Fruit fly (Drosophila melanogaster): ENCODE measurements around the gene La.
A peak's percentile ranks its signal among the peaks of the same experiment; 100 is the strongest.

The La gene

dm6 chr2L:20349671-20350539, at the start of gene La, which contains the start of gene RtGEF:
Gene La, minus strand, starts transcription at chr2L:20350012.
Gene RtGEF, plus strand, starts transcription at chr2L:20350434.
- peak; percentile 15 for TF ChIP-seq CG17801 (GFP tag; optimal IDR thresholded peaks at IDR 0.05; ENCODE audit: partially characterized antibody)

DNA sequence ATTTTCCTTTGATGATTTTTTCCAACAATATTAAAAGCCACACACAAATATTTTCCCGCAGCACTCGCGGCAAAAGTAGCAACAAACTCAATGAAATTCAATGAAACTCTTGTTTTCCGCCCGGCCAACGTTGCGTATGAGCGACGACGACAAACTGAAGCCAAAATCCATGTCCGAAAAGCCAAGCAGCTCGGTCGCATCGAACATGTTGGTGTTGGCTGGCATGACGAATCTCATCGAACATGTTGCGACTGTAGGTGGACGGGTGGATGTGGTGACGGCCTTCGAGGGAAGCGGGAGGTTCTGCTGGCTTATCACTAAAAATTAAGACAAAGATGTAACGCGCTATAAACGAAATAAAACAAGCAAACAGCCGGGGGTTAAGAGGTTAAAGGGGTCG, 49.4 kb upstream of the La start:
- no peak for TF ChIP-seq CG17801 (GFP tag; optimal IDR thresholded peaks at IDR 0.05; ENCODE audit: partially characterized antibody)

dm6 chr2L:20397032-20397431, 47.2 kb upstream of the La start:
- TF ChIP-seq CG17801 (GFP tag; optimal IDR thresholded peaks at IDR 0.05; ENCODE audit: partially characterized antibody), result no peak

DNA sequence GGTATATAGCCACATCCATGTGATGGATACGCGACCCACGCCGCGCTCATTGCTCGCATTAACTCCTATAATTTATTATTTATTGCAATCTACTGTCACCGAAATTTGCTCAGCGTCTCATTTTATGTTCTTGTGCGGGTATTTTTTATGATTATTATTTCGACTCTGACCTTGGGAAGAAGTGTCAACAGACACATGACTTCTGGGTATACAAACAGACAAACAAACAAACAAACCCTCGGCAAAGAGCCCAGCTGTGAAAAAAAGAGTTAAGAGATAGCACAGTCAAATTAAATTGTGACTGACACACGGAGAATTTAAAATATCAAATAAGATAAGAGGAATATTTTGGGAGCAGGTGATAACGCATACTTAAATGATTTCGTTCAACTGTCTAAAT, 40.2 kb upstream of the La start:
- TF ChIP-seq CG17801 (GFP tag; optimal IDR thresholded peaks at IDR 0.05; ENCODE audit: partially characterized antibody), result no peak

- no peak for TF ChIP-seq CG17801 (GFP tag; optimal IDR thresholded peaks at IDR 0.05; ENCODE audit: partially characterized antibody)
Measured at dm6 chr2L:20382141-20382815, 32.5 kb upstream of the La start, which contains the start of gene CG16798. Gene CG16798, minus strand, starts transcription at chr2L:20382356.

- no peak for TF ChIP-seq CG17801 (GFP tag; optimal IDR thresholded peaks at IDR 0.05; ENCODE audit: partially characterized antibody)
Measured at dm6 chr2L:20381329-20381728, 31.5 kb upstream of the La start.

dm6 chr2L:20374054-20374507, 24.3 kb upstream of the La start, which contains the start of gene Ugt37A1:
Gene Ugt37A1, minus strand, starts transcription at chr2L:20374104.
- no peak for TF ChIP-seq CG17801 (GFP tag; optimal IDR thresholded peaks at IDR 0.05; ENCODE audit: partially characterized antibody)

- TF ChIP-seq CG17801 (GFP tag; optimal IDR thresholded peaks at IDR 0.05; ENCODE audit: partially characterized antibody), result no peak
Measured at dm6 chr2L:20371451-20371850, 21.6 kb upstream of the La start.

- no peak for TF ChIP-seq CG17801 (GFP tag; optimal IDR thresholded peaks at IDR 0.05; ENCODE audit: partially characterized antibody)
Measured at dm6 chr2L:20370151-20370550, 20.3 kb upstream of the La start.

- TF ChIP-seq CG17801 (GFP tag; optimal IDR thresholded peaks at IDR 0.05; ENCODE audit: partially characterized antibody), result no peak
Measured at dm6 chr2L:20352727-20353126, 2.9 kb upstream of the La start.

dm6 chr2L:20352200-20352599, 2.4 kb upstream of the La start:
- TF ChIP-seq CG17801 (GFP tag; optimal IDR thresholded peaks at IDR 0.05; ENCODE audit: partially characterized antibody), result no peak

- TF ChIP-seq CG17801 (GFP tag; optimal IDR thresholded peaks at IDR 0.05; ENCODE audit: partially characterized antibody), result no peak
Measured at dm6 chr2L:20351723-20352122, 1.9 kb upstream of the La start.

DNA sequence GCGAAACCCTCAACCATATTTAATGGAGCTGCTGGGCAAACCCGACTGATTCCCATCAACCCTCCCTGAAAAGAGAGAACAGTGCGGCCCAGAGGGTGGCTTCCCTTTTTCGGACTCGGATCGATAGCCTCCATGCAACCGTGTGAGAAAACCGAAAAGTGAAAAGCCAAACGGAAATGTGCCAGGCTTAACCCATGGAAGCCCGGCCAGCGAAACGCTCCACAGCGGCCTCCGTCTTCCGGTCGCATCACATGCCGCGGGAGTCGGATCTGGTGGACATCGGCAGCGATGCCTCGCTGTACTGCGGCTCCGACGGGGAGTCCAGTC, 7.8 kb downstream of the La start:
- TF ChIP-seq CG17801 (GFP tag; optimal IDR thresholded peaks at IDR 0.05; ENCODE audit: partially characterized antibody), result no peak

DNA sequence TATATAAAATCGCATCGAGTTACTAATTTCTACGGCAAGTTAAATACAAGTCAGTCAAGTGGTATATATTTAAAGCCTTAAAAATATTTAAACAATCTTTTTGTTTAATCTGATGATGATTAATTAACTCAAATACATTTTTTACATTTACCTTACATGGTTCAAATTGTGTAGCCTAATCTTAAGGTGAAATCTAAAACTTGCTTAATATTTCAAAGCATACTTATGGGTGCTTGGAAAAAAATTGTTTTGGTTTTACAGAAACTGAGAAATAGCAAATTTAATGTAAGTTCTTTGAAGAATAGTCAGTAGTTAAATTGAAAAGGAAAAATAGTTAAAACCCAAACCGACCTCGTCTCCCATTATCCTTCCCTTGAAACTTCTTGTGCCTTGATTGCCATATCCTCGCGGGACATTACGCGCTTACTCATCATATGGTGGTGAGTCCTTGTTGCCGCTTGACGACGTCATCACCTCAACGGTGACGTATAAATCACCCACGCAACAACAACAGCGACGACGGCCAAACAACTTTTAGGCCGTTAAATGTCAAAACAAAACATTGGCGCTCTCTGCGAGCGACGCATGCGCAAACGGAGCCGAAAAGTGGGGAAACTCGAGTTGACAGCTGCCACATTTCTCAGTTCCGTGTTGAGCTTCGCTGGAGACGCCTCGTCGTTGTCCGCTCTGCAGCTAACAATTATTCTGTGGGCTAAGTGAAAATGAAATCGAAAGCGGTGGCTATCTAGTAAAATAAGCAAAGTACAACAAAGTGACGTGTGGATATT, 8.4 kb downstream of the La start:
- TF ChIP-seq CG17801 (GFP tag; optimal IDR thresholded peaks at IDR 0.05; ENCODE audit: partially characterized antibody), result no peak

DNA sequence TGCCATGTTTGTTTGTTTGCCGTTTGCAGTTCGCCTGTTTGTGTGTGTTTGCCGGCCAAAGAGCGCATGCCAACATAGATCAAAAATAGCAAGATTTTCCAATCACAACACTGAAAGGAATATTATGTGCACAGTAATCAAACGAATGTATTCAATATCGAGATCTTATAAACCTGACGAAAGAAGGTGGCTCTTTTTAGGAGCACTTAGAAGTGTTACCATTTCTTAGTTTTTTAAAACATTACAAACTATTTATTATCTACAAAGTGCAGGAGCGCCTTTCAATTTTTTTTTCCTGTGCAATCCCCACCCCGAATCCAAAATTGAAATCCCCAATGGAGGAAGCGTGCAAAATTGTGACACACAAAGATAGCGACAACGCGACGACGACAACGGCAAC, 9.2 kb downstream of the La start:
- TF ChIP-seq CG17801 (GFP tag; optimal IDR thresholded peaks at IDR 0.05; ENCODE audit: partially characterized antibody), result no peak

All from ovary, adult (tissue).